Fruit fly (Drosophila melanogaster) whole organism, embryonic: ENCODE results near the gene CG7492.

Experiments used
- Ada2b ChIP-seq: fragments of 200-800 bp; sonication (Bioruptor generic); IDR thresholded peaks from 2 replicates; pipeline ENCODE4 v1.3.6; 2022; ENCODE audit warnings: missing biosample characterization, missing genetic modification characterization
- Atf3 ChIP-seq: fragments of 200-800 bp; sonication (Bioruptor generic); optimal IDR thresholded peaks from 3 replicates; lab custom pipeline; 2016; ENCODE audit warnings: missing biosample characterization, missing genetic modification characterization
- Awh ChIP-seq: fragments of 200-800 bp; sonication (Bioruptor generic); IDR thresholded peaks from 2 replicates; pipeline ENCODE4, ENCODE4 v1.3.6; 2022; ENCODE audit warnings: missing biosample characterization, missing genetic modification characterization
- CG10431 ChIP-seq: fragments of 200-800 bp; sonication (Bioruptor generic); optimal IDR thresholded peaks from 3 replicates; lab custom pipeline; 2018; ENCODE audit warnings: missing biosample characterization, mild to moderate bottlenecking, missing genetic modification characterization
- CG12219 ChIP-seq: fragments of 200-800 bp; sonication (Bioruptor generic); optimal IDR thresholded peaks from 3 replicates; lab custom pipeline; 2018; ENCODE audit warnings: missing biosample characterization, mild to moderate bottlenecking, missing genetic modification characterization
- CG12299 ChIP-seq: fragments of 200-800 bp; sonication (Bioruptor generic); optimal IDR thresholded peaks from 2 replicates; lab custom pipeline; 2018; ENCODE audit warnings: missing biosample characterization, mild to moderate bottlenecking, missing genetic modification characterization
- CG14014 ChIP-seq: fragments of 200-800 bp; sonication (Bioruptor generic); IDR thresholded peaks from 2 replicates; pipeline ENCODE4 v1.3.6; 2022; ENCODE audit warnings: missing biosample characterization, missing genetic modification characterization
- CG18011 ChIP-seq: fragments of 200-800 bp; sonication (Bioruptor generic); optimal IDR thresholded peaks from 2 replicates; lab custom pipeline; 2017; ENCODE audit warnings: missing biosample characterization, missing genetic modification characterization, mild to moderate bottlenecking, moderate library complexity, missing genotype
- CG32767 ChIP-seq: fragments of 200-800 bp; sonication (Bioruptor generic); IDR thresholded peaks from 2 replicates; pipeline ENCODE4 v1.3.6; 2022; ENCODE audit warnings: missing biosample characterization, missing genetic modification characterization
- CG34422 ChIP-seq: fragments of 200-800 bp; sonication (Bioruptor generic); IDR thresholded peaks from 3 replicates; pipeline ENCODE4 v1.3.6; 2022; ENCODE audit warnings: missing biosample characterization, missing genetic modification characterization
- CG4360 ChIP-seq: fragments of 200-800 bp; sonication (Bioruptor generic); IDR thresholded peaks from 2 replicates; pipeline ENCODE4 v1.3.6; 2022; ENCODE audit warnings: missing biosample characterization, missing genetic modification characterization
- CG7928 ChIP-seq: fragments of 200-800 bp; sonication (Bioruptor generic); optimal IDR thresholded peaks from 2 replicates; lab custom pipeline; 2017; ENCODE audit warnings: missing biosample characterization, mild to moderate bottlenecking, missing genetic modification characterization
- CG8281 ChIP-seq: fragments of 200-800 bp; sonication (Bioruptor generic); optimal IDR thresholded peaks from 2 replicates; lab custom pipeline; 2018; ENCODE audit warnings: missing biosample characterization, mild to moderate bottlenecking, missing genetic modification characterization, moderate library complexity
- CG8765 ChIP-seq: fragments of 200-800 bp; sonication (Bioruptor generic); IDR thresholded peaks from 2 replicates; pipeline ENCODE4 v1.3.6; 2022; ENCODE audit warnings: missing biosample characterization, missing genetic modification characterization
- CG9797 ChIP-seq: fragments of 200-800 bp; sonication (Bioruptor generic); optimal IDR thresholded peaks from 3 replicates; lab custom pipeline; 2018; ENCODE audit warnings: missing biosample characterization, mild to moderate bottlenecking, missing genetic modification characterization
- Dad ChIP-seq: fragments of 200-800 bp; sonication (Bioruptor generic); optimal IDR thresholded peaks from 3 replicates; lab custom pipeline; 2016; ENCODE audit warnings: missing biosample characterization, missing genetic modification characterization
- Doc3 ChIP-seq: fragments of 200-800 bp; sonication (Bioruptor generic); IDR thresholded peaks from 3 replicates; pipeline ENCODE4 v1.3.6; 2022; ENCODE audit warnings: missing biosample characterization, missing genetic modification characterization; ENCODE audit not compliant: partially characterized antibody
- Elba2 ChIP-seq: fragments of 200-800 bp; sonication (Bioruptor generic); optimal IDR thresholded peaks from 3 replicates; lab custom pipeline; 2016; ENCODE audit warnings: missing biosample characterization, missing genetic modification characterization
- HLH4C ChIP-seq: fragments of 200-800 bp; sonication (Bioruptor generic); IDR thresholded peaks from 3 replicates; pipeline ENCODE4 v1.3.6; 2022; ENCODE audit warnings: missing biosample characterization, missing genetic modification characterization; ENCODE audit not compliant: partially characterized antibody
- Lpt ChIP-seq: fragments of >200 bp; optimal IDR thresholded peaks from 2 replicates; lab custom pipeline; 2018; ENCODE audit warnings: missing biosample characterization, missing genetic modification characterization
- Meics ChIP-seq: fragments of 200-800 bp; sonication (Bioruptor generic); optimal IDR thresholded peaks from 2 replicates; lab custom pipeline; 2017; ENCODE audit warnings: missing biosample characterization, mild to moderate bottlenecking, missing genetic modification characterization
- NFAT ChIP-seq: fragments of 200-800 bp; sonication (Bioruptor generic); IDR thresholded peaks from 2 replicates; pipeline ENCODE4 v1.3.6; 2022; ENCODE audit warnings: missing biosample characterization, missing genetic modification characterization
- NK7.1 ChIP-seq: fragments of 200-800 bp; sonication (Bioruptor generic); optimal IDR thresholded peaks from 3 replicates; lab custom pipeline; 2016; ENCODE audit warnings: missing biosample characterization, missing genetic modification characterization
- Nf-YC ChIP-seq: fragments of 200-800 bp; optimal IDR thresholded peaks from 3 replicates; lab custom pipeline; 2019; ENCODE audit warnings: missing biosample characterization, mild to moderate bottlenecking, missing genetic modification characterization, moderate library complexity
- NfI ChIP-seq: fragments of 200-800 bp; sonication (Bioruptor generic); optimal IDR thresholded peaks from 3 replicates; lab custom pipeline; 2018; ENCODE audit warnings: missing biosample characterization, mild to moderate bottlenecking, missing genetic modification characterization, moderate library complexity
- Ravus ChIP-seq: fragments of 200-800 bp; sonication (Bioruptor generic); IDR thresholded peaks from 2 replicates; pipeline ENCODE4 v1.3.6; 2022; ENCODE audit warnings: missing biosample characterization, missing genetic modification characterization
- Scr ChIP-seq: fragments of 200-800 bp; sonication (Bioruptor generic); IDR thresholded peaks from 2 replicates; pipeline ENCODE4 v1.3.6; 2022; ENCODE audit warnings: missing biosample characterization, missing genetic modification characterization; ENCODE audit not compliant: partially characterized antibody
- Side ChIP-seq: fragments of 200-800 bp; sonication (Bioruptor generic); optimal IDR thresholded peaks from 2 replicates; lab custom pipeline; 2016; ENCODE audit warnings: missing biosample characterization, missing genetic modification characterization
- Sin3A ChIP-seq: fragments of >200 bp; optimal IDR thresholded peaks from 2 replicates; lab custom pipeline; 2018
- Stat92E ChIP-seq, 3 experiments: fragments of >200 bp in 2 of 3; fragments of 200-800 bp in 1 of 3; sonication (Bioruptor generic) in 1 of 3; optimal IDR thresholded peaks; 2 replicates each; lab custom pipeline; 2017 to 2019; ENCODE audit warnings: missing biosample characterization in 3 of 3, missing genetic modification characterization in 3 of 3, mild to moderate bottlenecking in 1 of 3, moderate library complexity in 1 of 3
- TFAM ChIP-seq: fragments of 200-800 bp; sonication (Bioruptor generic); optimal IDR thresholded peaks from 2 replicates; lab custom pipeline; 2017; ENCODE audit warnings: missing biosample characterization, missing genetic modification characterization, inconsistent platforms
- Usf ChIP-seq: fragments of 200-800 bp; sonication (Bioruptor generic); optimal IDR thresholded peaks from 2 replicates; lab custom pipeline; 2017; ENCODE audit warnings: missing genotype, missing biosample characterization, missing genetic modification characterization
- Xrp1 ChIP-seq: fragments of 200-800 bp; sonication (Bioruptor generic); IDR thresholded peaks from 2 replicates; pipeline ENCODE4 v1.3.6; 2022; ENCODE audit warnings: missing biosample characterization, missing genetic modification characterization
- aop ChIP-seq: fragments of 200-800 bp; sonication (Bioruptor generic); IDR thresholded peaks from 2 replicates; pipeline ENCODE4 v1.3.6; 2022; ENCODE audit warnings: missing biosample characterization, missing genetic modification characterization
- ap ChIP-seq: fragments of 200-800 bp; sonication (Bioruptor generic); IDR thresholded peaks from 2 replicates; pipeline ENCODE4 v1.3.6; 2022; ENCODE audit warnings: missing biosample characterization, missing genetic modification characterization
- esg ChIP-seq: fragments of 200-800 bp; sonication (Bioruptor generic); conservative IDR thresholded peaks from 2 replicates; pipeline ENCODE4 v1.3.6; 2022; ENCODE audit warnings: missing biosample characterization, missing genetic modification characterization
- fu2 ChIP-seq: fragments of 200-800 bp; sonication (Bioruptor generic); optimal IDR thresholded peaks from 2 replicates; lab custom pipeline; 2016; ENCODE audit warnings: missing biosample characterization, missing genetic modification characterization
- gro ChIP-seq: fragments of 200-800 bp; sonication (Bioruptor generic); optimal IDR thresholded peaks from 2 replicates; lab custom pipeline; 2016; ENCODE audit warnings: missing biosample characterization, missing genetic modification characterization
- hkb ChIP-seq, 2 experiments: fragments of 200-800 bp in 1 of 2; fragments of >200 bp in 1 of 2; sonication (Bioruptor generic) in 1 of 2; IDR thresholded peaks in 1 of 2; optimal IDR thresholded peaks in 1 of 2; 2 replicates each; pipeline versions ENCODE4 v1.3.6 to Lab custom; 2017 to 2022; ENCODE audit warnings: missing biosample characterization in 1 of 2, missing genetic modification characterization in 1 of 2
- kah ChIP-seq: fragments of 200-800 bp; sonication (Bioruptor generic); optimal IDR thresholded peaks from 2 replicates; lab custom pipeline; 2018; ENCODE audit warnings: missing biosample characterization, mild to moderate bottlenecking, missing genetic modification characterization
- lola ChIP-seq, 3 experiments: fragments of >200 bp in 2 of 3; fragments of 200-800 bp in 1 of 3; sonication (Bioruptor generic) in 1 of 3; optimal IDR thresholded peaks; 2 replicates each; lab custom pipeline; 2017 to 2019; ENCODE audit warnings: missing biosample characterization in 3 of 3, missing genetic modification characterization in 3 of 3, mild to moderate bottlenecking in 1 of 3, moderate library complexity in 1 of 3
- nmo ChIP-seq: fragments of 200-800 bp; sonication (Bioruptor generic); optimal IDR thresholded peaks from 2 replicates; lab custom pipeline; 2018; ENCODE audit warnings: missing biosample characterization, mild to moderate bottlenecking, missing genetic modification characterization, moderate library complexity
- pfk ChIP-seq: fragments of 200-800 bp; sonication (Bioruptor generic); optimal IDR thresholded peaks from 2 replicates; lab custom pipeline; 2018; ENCODE audit warnings: missing biosample characterization, mild to moderate bottlenecking, missing genetic modification characterization, moderate library complexity
- phol ChIP-seq: fragments of 200-800 bp; sonication (Bioruptor generic); optimal IDR thresholded peaks from 3 replicates; lab custom pipeline; 2018; ENCODE audit warnings: missing biosample characterization, mild to moderate bottlenecking, missing genetic modification characterization, moderate library complexity
- sc ChIP-seq, 3 experiments: fragments of >200 bp in 2 of 3; fragments of 200-800 bp in 1 of 3; sonication (Bioruptor generic) in 1 of 3; optimal IDR thresholded peaks; 2 replicates in 2 of 3; 3 replicates in 1 of 3; lab custom pipeline; 2017; ENCODE audit warnings: mild to moderate bottlenecking in 1 of 3, missing biosample characterization in 1 of 3, missing genetic modification characterization in 1 of 3, missing genetic modification reagents in 1 of 3
- tx ChIP-seq: fragments of 200-800 bp; sonication (Bioruptor generic); optimal IDR thresholded peaks from 2 replicates; lab custom pipeline; 2016; ENCODE audit warnings: missing biosample characterization, missing genetic modification characterization
- unc-4 ChIP-seq: fragments of 200-800 bp; sonication (Bioruptor generic); IDR thresholded peaks from 2 replicates; pipeline ENCODE4 v1.3.6; 2022; ENCODE audit warnings: missing biosample characterization, missing genetic modification characterization; ENCODE audit not compliant: partially characterized antibody
- wdn ChIP-seq: fragments of 200-800 bp; sonication (Bioruptor generic); IDR thresholded peaks from 2 replicates; pipeline ENCODE4 v1.3.6; 2022; ENCODE audit warnings: missing biosample characterization, missing genetic modification characterization

The CG7492 gene

dm6 chr3L:7654048-7654961, at the start of gene CG7492:
Gene CG7492, minus strand, starts transcription at chr3L:7654752.
- no peak for TF ChIP-seq sc (optimal IDR thresholded peaks at IDR 0.05; lab: Kevin White, UChicago)
- no peak for TF ChIP-seq sc (GFP tag; optimal IDR thresholded peaks at IDR 0.05; lab: Kevin White, UChicago)
- TF ChIP-seq Awh (GFP tag; lab: Robert Waterston, UW) = no peak
- no peak for TF ChIP-seq Usf (GFP tag; lab: Kevin White, UChicago)
- no peak for TF ChIP-seq esg
- TF ChIP-seq Elba2 (GFP tag; lab: Kevin White, UChicago) = peak; percentile 94
- TF ChIP-seq unc-4 = no peak
- TF ChIP-seq CG12219 (GFP tag; lab: Kevin White, UChicago) = no peak
- no peak for TF ChIP-seq CG34422 (GFP tag; lab: Robert Waterston, UW)
- no peak for TF ChIP-seq CG8281 (tag; lab: Kevin White, UChicago)
- TF ChIP-seq phol (tag; lab: Kevin White, UChicago) = no peak
- no peak for TF ChIP-seq CG12299 (tag; lab: Kevin White, UChicago)
- peak; percentile 10; the same call in 1 of the 2 replicates for TF ChIP-seq Scr
- TF ChIP-seq NfI (GFP tag; lab: Kevin White, UChicago) = no peak
- no peak for TF ChIP-seq Xrp1 (GFP tag; lab: Robert Waterston, UW)
- no peak for TF ChIP-seq lola (GFP tag; optimal IDR thresholded peaks at IDR 0.05; lab: Kevin White, UChicago)
- no peak for TF ChIP-seq fu2 (GFP tag; lab: Kevin White, UChicago)
- peak; percentile 32 for TF ChIP-seq hkb (optimal IDR thresholded peaks at IDR 0.05; lab: Kevin White, UChicago)
- TF ChIP-seq hkb (GFP tag; IDR thresholded peaks at IDR 0.05; lab: Robert Waterston, UW) = no peak
- TF ChIP-seq Ravus = no peak
- no peak for TF ChIP-seq tx (GFP tag; lab: Kevin White, UChicago)
- TF ChIP-seq aop (GFP tag; lab: Robert Waterston, UW) = no peak
- TF ChIP-seq Ada2b (GFP tag; lab: Robert Waterston, UW) = no peak
- no peak for TF ChIP-seq NK7.1
- TF ChIP-seq CG18011 = no peak
- TF ChIP-seq Atf3 (GFP tag; lab: Kevin White, UChicago) = no peak
- no peak for TF ChIP-seq NFAT (GFP tag; lab: Robert Waterston, UW)
- peak; percentile 92 for TF ChIP-seq CG4360
- TF ChIP-seq CG7928 = no peak
- TF ChIP-seq Meics = no peak
- no peak for TF ChIP-seq kah (GFP tag; lab: Kevin White, UChicago)
- no peak for TF ChIP-seq CG10431 (GFP tag; lab: Kevin White, UChicago)
- TF ChIP-seq Side (GFP tag; lab: Kevin White, UChicago) = no peak
- no peak for TF ChIP-seq HLH4C (GFP tag; lab: Robert Waterston, UW)
- peak; percentile 58 for TF ChIP-seq CG9797
- no peak for TF ChIP-seq gro (GFP tag; lab: Kevin White, UChicago)
- no peak for TF ChIP-seq wdn (GFP tag; lab: Robert Waterston, UW)
- no peak for TF ChIP-seq TFAM (GFP tag; lab: Kevin White, UChicago)
- TF ChIP-seq CG32767 (GFP tag; lab: Robert Waterston, UW) = no peak
- TF ChIP-seq Lpt = no peak
- no peak for TF ChIP-seq nmo (GFP tag; lab: Kevin White, UChicago)
- TF ChIP-seq Nf-YC (tag; lab: Kevin White, UChicago) = no peak
- no peak for TF ChIP-seq CG8765 (GFP tag; lab: Robert Waterston, UW)
- TF ChIP-seq Sin3A (lab: Kevin White, UChicago) = peak; percentile 4
- TF ChIP-seq pfk (GFP tag; lab: Kevin White, UChicago) = no peak
- no peak for TF ChIP-seq CG14014
- TF ChIP-seq Dad = no peak
- no peak for TF ChIP-seq ap
- no peak for TF ChIP-seq Stat92E (GFP tag; optimal IDR thresholded peaks at IDR 0.05; lab: Kevin White, UChicago)
- TF ChIP-seq Doc3 = no peak
